Fruit fly (Drosophila melanogaster) whole organism, embryonic: ENCODE measurements around the gene CG4452.

Experiments
- CG13894 ChIP-seq: fragments of 200-800 bp; sonication (Bioruptor generic); optimal IDR thresholded peaks from 3 replicates; lab custom pipeline; 2018; ENCODE audit warnings: missing biosample characterization, mild to moderate bottlenecking, missing genetic modification characterization, moderate library complexity
- CG14710 ChIP-seq: fragments of 200-800 bp; sonication (Bioruptor generic); optimal IDR thresholded peaks from 3 replicates; lab custom pipeline; 2019; ENCODE audit warnings: missing biosample characterization, mild to moderate bottlenecking, missing genetic modification characterization, moderate library complexity
- CG16779 ChIP-seq: fragments of 200-800 bp; sonication (Bioruptor generic); IDR thresholded peaks from 2 replicates; pipeline ENCODE4 v1.3.6; 2022; ENCODE audit warnings: missing biosample characterization, missing genetic modification characterization
- CG17359 ChIP-seq: fragments of 200-800 bp; sonication (Bioruptor generic); optimal IDR thresholded peaks from 3 replicates; lab custom pipeline; 2018; ENCODE audit warnings: missing biosample characterization, mild to moderate bottlenecking, missing genetic modification characterization, moderate library complexity
- CG17568 ChIP-seq: fragments of 200-800 bp; sonication (Bioruptor generic); optimal IDR thresholded peaks from 2 replicates; lab custom pipeline; 2018; ENCODE audit warnings: missing biosample characterization, mild to moderate bottlenecking, missing genetic modification characterization, moderate library complexity
- CG1792 ChIP-seq: fragments of 200-800 bp; sonication (Bioruptor generic); optimal IDR thresholded peaks from 2 replicates; lab custom pipeline; 2016; ENCODE audit warnings: missing biosample characterization, missing genetic modification characterization
- CG1832 ChIP-seq: fragments of 200-800 bp; sonication (Bioruptor generic); optimal IDR thresholded peaks from 2 replicates; lab custom pipeline; 2017; ENCODE audit warnings: missing biosample characterization, mild to moderate bottlenecking, missing genetic modification characterization, inconsistent platforms
- CG30020 ChIP-seq: fragments of 200-800 bp; optimal IDR thresholded peaks from 2 replicates; lab custom pipeline; 2019; ENCODE audit warnings: missing biosample characterization, mild to moderate bottlenecking, missing genetic modification characterization, moderate library complexity
- CG33213 ChIP-seq: fragments of 200-800 bp; sonication (Bioruptor generic); optimal IDR thresholded peaks from 3 replicates; lab custom pipeline; 2016; ENCODE audit warnings: missing biosample characterization, missing genetic modification characterization
- CG3995 ChIP-seq: fragments of 200-800 bp; sonication (Bioruptor generic); optimal IDR thresholded peaks from 3 replicates; lab custom pipeline; 2016; ENCODE audit warnings: missing biosample characterization, missing genetic modification characterization
- CG5180 ChIP-seq: fragments of 200-800 bp; sonication (Bioruptor generic); optimal IDR thresholded peaks from 3 replicates; lab custom pipeline; 2017; ENCODE audit warnings: missing biosample characterization, missing genetic modification characterization, mild to moderate bottlenecking, moderate library complexity, missing genetic modification reagents
- CG8478 ChIP-seq: fragments of >200 bp; optimal IDR thresholded peaks from 2 replicates; lab custom pipeline; 2018
- D ChIP-seq, 2 experiments: fragments of 200-800 bp in 1 of 2; fragments of >200 bp in 1 of 2; sonication (Bioruptor generic) in 1 of 2; optimal IDR thresholded peaks; 2 replicates in 1 of 2; 3 replicates in 1 of 2; lab custom pipeline; 2017; ENCODE audit warnings: mild to moderate bottlenecking in 1 of 2, missing biosample characterization in 1 of 2, missing genetic modification characterization in 1 of 2, missing genetic modification reagents in 1 of 2
- Dfd ChIP-seq, 2 experiments: fragments of >200 bp; optimal IDR thresholded peaks; 2 replicates each; lab custom pipeline; 2017; ENCODE audit warnings: missing biosample characterization in 2 of 2, missing genetic modification characterization in 2 of 2
- Dll ChIP-seq: fragments of 200-800 bp; sonication (Bioruptor generic); IDR thresholded peaks from 4 replicates; pipeline ENCODE4 v1.3.6; 2022; ENCODE audit warnings: missing biosample characterization, missing genetic modification characterization; ENCODE audit not compliant: partially characterized antibody
- Dref ChIP-seq: fragments of 200-800 bp; sonication (Bioruptor generic); IDR thresholded peaks from 2 replicates; pipeline ENCODE4 v1.3.6; 2022; ENCODE audit warnings: missing biosample characterization, missing genetic modification characterization
- Ets97D ChIP-seq: fragments of 200-800 bp; sonication (Bioruptor generic); optimal IDR thresholded peaks from 3 replicates; lab custom pipeline; 2016; ENCODE audit warnings: missing biosample characterization, missing genetic modification characterization
- Gug ChIP-seq: fragments of 200-800 bp; sonication (Bioruptor generic); IDR thresholded peaks from 4 replicates; pipeline ENCODE4 v1.3.6; 2022; ENCODE audit warnings: missing biosample characterization, missing genetic modification characterization
- HmgD ChIP-seq: fragments of 200-800 bp; sonication (Bioruptor generic); optimal IDR thresholded peaks from 3 replicates; lab custom pipeline; 2016; ENCODE audit warnings: missing biosample characterization, missing genetic modification characterization
- Hr3 ChIP-seq: fragments of 200-800 bp; sonication (Bioruptor generic); optimal IDR thresholded peaks from 3 replicates; lab custom pipeline; 2016; ENCODE audit warnings: missing biosample characterization, missing genetic modification characterization
- Hr78 ChIP-seq, 2 experiments: fragments of 200-800 bp in 1 of 2; fragments of >200 bp in 1 of 2; sonication (Bioruptor generic) in 1 of 2; optimal IDR thresholded peaks; 2 replicates each; lab custom pipeline; 2017 to 2019; ENCODE audit warnings: missing biosample characterization in 2 of 2, missing genetic modification characterization in 2 of 2, mild to moderate bottlenecking in 1 of 2, moderate library complexity in 1 of 2
- MESR4 ChIP-seq: fragments of 200-800 bp; sonication (Bioruptor generic); optimal IDR thresholded peaks from 2 replicates; lab custom pipeline; 2018; ENCODE audit warnings: missing biosample characterization, mild to moderate bottlenecking, missing genetic modification characterization, moderate library complexity
- Max ChIP-seq: fragments of 200-800 bp; sonication (Bioruptor generic); optimal IDR thresholded peaks from 2 replicates; lab custom pipeline; 2016; ENCODE audit warnings: missing biosample characterization, mild to moderate bottlenecking, missing genetic modification characterization
- Rfx ChIP-seq: fragments of 200-800 bp; sonication (Bioruptor generic); IDR thresholded peaks from 2 replicates; pipeline ENCODE4 v1.3.6; 2022; ENCODE audit warnings: missing biosample characterization, missing genetic modification characterization
- amos ChIP-seq: fragments of 200-800 bp; sonication (Bioruptor generic); IDR thresholded peaks from 2 replicates; pipeline ENCODE4 v1.3.6; 2022; ENCODE audit warnings: missing biosample characterization, missing genetic modification characterization; ENCODE audit not compliant: partially characterized antibody
- bbx ChIP-seq: fragments of 200-800 bp; sonication (Bioruptor generic); IDR thresholded peaks from 2 replicates; pipeline ENCODE4 v1.3.6; 2022; ENCODE audit warnings: missing biosample characterization, missing genetic modification characterization; ENCODE audit not compliant: partially characterized antibody
- cg ChIP-seq: fragments of 200-800 bp; sonication (Bioruptor generic); optimal IDR thresholded peaks from 3 replicates; lab custom pipeline; 2019; ENCODE audit warnings: missing biosample characterization, mild to moderate bottlenecking, missing genetic modification characterization, moderate library complexity
- chinmo ChIP-seq: fragments of 200-800 bp; sonication (Bioruptor generic); IDR thresholded peaks from 4 replicates; pipeline ENCODE4 v1.3.6; 2022; ENCODE audit warnings: missing biosample characterization, missing genetic modification characterization; ENCODE audit not compliant: partially characterized antibody
- chm ChIP-seq: fragments of 200-800 bp; sonication (Bioruptor generic); IDR thresholded peaks from 2 replicates; pipeline ENCODE4 v1.3.6; 2022; ENCODE audit warnings: missing biosample characterization, missing genetic modification characterization
- crc ChIP-seq: fragments of 200-800 bp; sonication (Bioruptor generic); optimal IDR thresholded peaks from 2 replicates; lab custom pipeline; 2016; ENCODE audit warnings: missing biosample characterization, missing genetic modification characterization
- crol ChIP-seq: fragments of 200-800 bp; sonication (Bioruptor generic); IDR thresholded peaks from 2 replicates; pipeline ENCODE4 v1.3.6; 2022; ENCODE audit warnings: missing biosample characterization, missing genetic modification characterization
- her ChIP-seq: fragments of 200-800 bp; sonication (Bioruptor generic); optimal IDR thresholded peaks from 2 replicates; lab custom pipeline; 2016; ENCODE audit warnings: missing biosample characterization, missing genetic modification characterization
- ind ChIP-seq: fragments of 200-800 bp; sonication (Bioruptor generic); optimal IDR thresholded peaks from 3 replicates; lab custom pipeline; 2016; ENCODE audit warnings: missing biosample characterization, missing genetic modification characterization
- kay ChIP-seq: fragments of 200-800 bp; sonication (Bioruptor generic); optimal IDR thresholded peaks from 2 replicates; lab custom pipeline; 2016; ENCODE audit warnings: missing biosample characterization, missing genetic modification characterization
- mld ChIP-seq: fragments of 200-800 bp; sonication (Bioruptor generic); IDR thresholded peaks from 3 replicates; pipeline ENCODE4 v1.3.6; 2022; ENCODE audit warnings: missing biosample characterization, missing genetic modification characterization; ENCODE audit not compliant: partially characterized antibody
- nerfin-1 ChIP-seq: fragments of 200-800 bp; sonication (Bioruptor generic); optimal IDR thresholded peaks from 3 replicates; lab custom pipeline; 2019; ENCODE audit warnings: missing biosample characterization, mild to moderate bottlenecking, missing genetic modification characterization, moderate library complexity
- pb ChIP-seq: fragments of 200-800 bp; sonication (Bioruptor generic); optimal IDR thresholded peaks from 3 replicates; lab custom pipeline; 2016; ENCODE audit warnings: missing biosample characterization, missing genetic modification characterization
- pros ChIP-seq: fragments of 200-800 bp; sonication (Bioruptor generic); optimal IDR thresholded peaks from 3 replicates; lab custom pipeline; 2019; ENCODE audit warnings: missing biosample characterization, mild to moderate bottlenecking, missing genetic modification characterization, moderate library complexity
- pzg ChIP-seq: fragments of 200-800 bp; sonication (Bioruptor generic); optimal IDR thresholded peaks from 3 replicates; lab custom pipeline; 2018; ENCODE audit warnings: missing biosample characterization, mild to moderate bottlenecking, missing genetic modification characterization, moderate library complexity
- ranshi ChIP-seq: fragments of 200-800 bp; sonication (Bioruptor generic); IDR thresholded peaks from 2 replicates; pipeline ENCODE4 v1.3.6; 2022; ENCODE audit warnings: missing biosample characterization, missing genetic modification characterization
- row ChIP-seq: fragments of 200-800 bp; sonication (Bioruptor generic); IDR thresholded peaks from 3 replicates; pipeline ENCODE4 v1.3.6; 2022; ENCODE audit warnings: missing biosample characterization, missing genetic modification characterization
- sc ChIP-seq, 3 experiments: fragments of >200 bp in 2 of 3; fragments of 200-800 bp in 1 of 3; sonication (Bioruptor generic) in 1 of 3; optimal IDR thresholded peaks; 2 replicates in 2 of 3; 3 replicates in 1 of 3; lab custom pipeline; 2017; ENCODE audit warnings: mild to moderate bottlenecking in 1 of 3, missing biosample characterization in 1 of 3, missing genetic modification characterization in 1 of 3, missing genetic modification reagents in 1 of 3
- sisA ChIP-seq: fragments of 200-800 bp; sonication (Bioruptor generic); IDR thresholded peaks from 2 replicates; pipeline ENCODE4 v1.3.6; 2022; ENCODE audit warnings: missing biosample characterization, missing genetic modification characterization
- stwl ChIP-seq: fragments of 200-800 bp; sonication (Bioruptor generic); optimal IDR thresholded peaks from 3 replicates; lab custom pipeline; 2018; ENCODE audit warnings: missing biosample characterization, mild to moderate bottlenecking, missing genetic modification characterization, moderate library complexity
- tin ChIP-seq: fragments of 200-800 bp; sonication (Bioruptor generic); optimal IDR thresholded peaks from 3 replicates; lab custom pipeline; 2016; ENCODE audit warnings: missing biosample characterization, missing genetic modification characterization
- usp ChIP-seq: fragments of >200 bp; optimal IDR thresholded peaks from 2 replicates; lab custom pipeline; 2017; ENCODE audit warnings: missing biosample characterization, missing genetic modification characterization

Gene CG4452

DNA sequence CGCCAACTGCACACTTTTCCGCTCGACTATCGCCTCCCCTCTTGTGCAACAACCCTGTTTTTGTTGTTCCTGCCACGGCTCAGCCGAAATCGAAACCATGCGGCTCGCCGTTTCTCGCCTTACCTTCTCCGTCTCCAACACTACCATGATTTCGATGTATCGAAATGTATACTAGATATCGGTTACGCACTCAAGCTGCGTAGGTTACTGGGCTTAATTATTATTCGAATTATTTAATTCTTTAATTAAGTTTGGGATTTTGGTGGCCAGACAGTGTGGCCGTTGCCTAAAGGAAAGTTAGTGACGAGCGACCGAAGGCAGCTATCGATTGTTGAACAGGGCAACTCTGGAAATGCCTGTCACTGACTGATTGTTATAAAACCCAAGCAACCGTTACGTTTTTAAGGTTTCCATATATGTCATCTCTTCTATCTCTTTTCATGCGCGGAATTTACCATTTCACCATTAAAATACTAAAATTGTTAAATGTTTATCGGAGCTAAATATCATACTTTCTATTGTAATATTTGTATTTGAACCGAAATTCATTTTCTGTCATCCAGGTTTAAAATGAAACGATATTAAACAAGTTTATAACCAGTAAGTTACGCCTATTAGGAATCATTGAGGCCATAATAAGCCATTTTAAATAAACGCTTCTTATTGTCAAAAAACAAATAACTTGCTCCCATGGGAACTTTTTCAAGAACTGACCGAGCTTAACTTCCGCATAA lies 35.1 kb downstream of the CG4452 start, which contains the start of gene eIF4E1 (continued):
- TF ChIP-seq Gug (GFP tag; lab: Robert Waterston, UW) (peak; percentile 33; the same call in 1 of the 4 replicates), her (GFP tag; lab: Kevin White, UChicago) (peak; percentile 5), Ets97D (GFP tag; lab: Kevin White, UChicago) (peak; percentile 96), Dfd (GFP tag; optimal IDR thresholded peaks at IDR 0.05; lab: Kevin White, UChicago) (no peak), row (GFP tag; lab: Robert Waterston, UW) (peak; percentile 50), CG30020 (tag; lab: Kevin White, UChicago) (peak; percentile 14), ind (no peak), kay (GFP tag; lab: Kevin White, UChicago) (peak; percentile 23), Dll (peak; percentile 72), chm (GFP tag; lab: Robert Waterston, UW) (no peak), pzg (peak; percentile 94), CG14710 (tag; lab: Kevin White, UChicago) (peak; percentile 71), sc (optimal IDR thresholded peaks at IDR 0.05; lab: Kevin White, UChicago) (no peak), sc (GFP tag; optimal IDR thresholded peaks at IDR 0.05; lab: Kevin White, UChicago) (no peak), Dref (peak; percentile 92), CG33213 (GFP tag; lab: Kevin White, UChicago) (peak; percentile 75), cg (GFP tag; lab: Kevin White, UChicago) (no peak), crc (GFP tag; lab: Kevin White, UChicago) (no peak), usp (no peak), Max (GFP tag; lab: Kevin White, UChicago) (peak; percentile 60), MESR4 (peak; percentile 86), HmgD (GFP tag; lab: Kevin White, UChicago) (peak; percentile 55), CG17359 (tag; lab: Kevin White, UChicago) (no peak), Hr3 (no peak), stwl (tag; lab: Kevin White, UChicago) (peak; percentile 93), Rfx (peak; percentile 65), amos (GFP tag; lab: Robert Waterston, UW) (peak; percentile 86), CG1792 (GFP tag; lab: Kevin White, UChicago) (peak; percentile 28), CG5180 (GFP tag; lab: Kevin White, UChicago) (no peak), CG3995 (no peak), CG17568 (GFP tag; lab: Kevin White, UChicago) (no peak), mld (GFP tag; lab: Robert Waterston, UW) (peak; percentile 68)

- TF ChIP-seq ranshi (GFP tag; lab: Robert Waterston, UW) (no peak), chinmo (GFP tag; lab: Robert Waterston, UW) (0 out of 4 replicates have a peak, but pooled peaks have one; percentile 15), CG13894 (tag; lab: Kevin White, UChicago) (peak; percentile 43)
Observed at dm6 chr3L:9404497-9404896, 37.3 kb downstream of the CG4452 start, which contains the start of gene Cpr67B. Cpr67B (plus strand) TSS chr3L:9404797.

- TF ChIP-seq CG1832 (GFP tag; lab: Kevin White, UChicago): peak; percentile 63
- peak; percentile 82 for TF ChIP-seq pros (GFP tag; lab: Kevin White, UChicago)
- peak; percentile 75 for TF ChIP-seq CG8478
- TF ChIP-seq tin (GFP tag; lab: Kevin White, UChicago): no peak
- peak; percentile 24 for TF ChIP-seq nerfin-1 (tag; lab: Kevin White, UChicago)
- peak; percentile 26 for TF ChIP-seq MESR4
- peak; percentile 69 for TF ChIP-seq D (optimal IDR thresholded peaks at IDR 0.05; lab: Kevin White, UChicago)
- TF ChIP-seq D (GFP tag; optimal IDR thresholded peaks at IDR 0.05; lab: Kevin White, UChicago): no peak
- 0 out of 2 replicates have a peak, but pooled peaks have one; percentile 22 for TF ChIP-seq CG16779 (GFP tag; lab: Robert Waterston, UW)
- TF ChIP-seq cg (GFP tag; lab: Kevin White, UChicago): peak; percentile 94
- no peak for TF ChIP-seq pb (GFP tag; lab: Kevin White, UChicago)
- 0 out of 2 replicates have a peak, but pooled peaks have one; percentile 5 for TF ChIP-seq bbx
- TF ChIP-seq crol (GFP tag; lab: Robert Waterston, UW): peak; percentile 64
- TF ChIP-seq Hr78 (GFP tag; optimal IDR thresholded peaks at IDR 0.05; lab: Kevin White, UChicago): peak in 1 of 2 experiments; percentile 20
- no peak for TF ChIP-seq sisA (GFP tag; lab: Robert Waterston, UW)
Observed at dm6 chr3L:9410030-9410589, 42.9 kb downstream of the CG4452 start.
